Fruit fly (Drosophila melanogaster) S2 (cell line): ENCODE data around the gene CG17134.

Experiments
- CG8478 ChIP-seq: fragments of >200 bp; optimal IDR thresholded peaks from 2 replicates; lab custom pipeline; 2018
- CTCF ChIP-seq, 2 experiments: fragments of >200 bp; optimal IDR thresholded peaks; 2 replicates each; lab custom pipeline; 2018

dm6 chr2L:10818807-10819206 lies 1.7 kb upstream of the CG17134 start, which contains the start of gene CG6508:
- TF ChIP-seq CG8478 (lab: Kevin White, UChicago) (no peak), CTCF (optimal IDR thresholded peaks at IDR 0.05; lab: Kevin White, UChicago) (no peak)
